Worm (Caenorhabditis elegans): ENCODE results near the gene dpy-7.

dpy-7 gene

ce11 chrX:7583930-7584329, 46.3 kb upstream of the dpy-7 start:
- TF ChIP-seq fos-1 (tag; optimal IDR thresholded peaks at IDR 0.05) (no peak), unc-55 (GFP tag; optimal IDR thresholded peaks at IDR 0.05) (no peak), nhr-11 (tag; optimal IDR thresholded peaks at IDR 0.05) (no peak), nhr-23 (tag; optimal IDR thresholded peaks at IDR 0.05) (no peak), lin-11 (tag; optimal IDR thresholded peaks at IDR 0.05) (no peak), sma-3 (GFP tag; optimal IDR thresholded peaks at IDR 0.05) (peak; percentile 10), sma-9 (GFP tag; optimal IDR thresholded peaks at IDR 0.05) (peak; percentile 19), sma-9 (tag; optimal IDR thresholded peaks at IDR 0.05) (no peak), nhr-129 (tag; optimal IDR thresholded peaks at IDR 0.05) (peak; percentile 9)

ce11 chrX:7582223-7582622, 44.6 kb upstream of the dpy-7 start:
- TF ChIP-seq R02D3.7 (tag; optimal IDR thresholded peaks at IDR 0.05) (no peak), ama-1 (optimal IDR thresholded peaks at IDR 0.05) (no peak), ZK546.5 (tag; optimal IDR thresholded peaks at IDR 0.05) (no peak), ceh-82 (tag; optimal IDR thresholded peaks at IDR 0.05) (no peak), nhr-77 (tag; optimal IDR thresholded peaks at IDR 0.05) (no peak), C34F6.9 (tag; optimal IDR thresholded peaks at IDR 0.05) (no peak), nhr-23 (tag; optimal IDR thresholded peaks at IDR 0.05) (no peak), fos-1 (tag; optimal IDR thresholded peaks at IDR 0.05) (no peak), sma-3 (GFP tag; optimal IDR thresholded peaks at IDR 0.05) (no peak), alr-1 (tag; optimal IDR thresholded peaks at IDR 0.05) (no peak)

DNA sequence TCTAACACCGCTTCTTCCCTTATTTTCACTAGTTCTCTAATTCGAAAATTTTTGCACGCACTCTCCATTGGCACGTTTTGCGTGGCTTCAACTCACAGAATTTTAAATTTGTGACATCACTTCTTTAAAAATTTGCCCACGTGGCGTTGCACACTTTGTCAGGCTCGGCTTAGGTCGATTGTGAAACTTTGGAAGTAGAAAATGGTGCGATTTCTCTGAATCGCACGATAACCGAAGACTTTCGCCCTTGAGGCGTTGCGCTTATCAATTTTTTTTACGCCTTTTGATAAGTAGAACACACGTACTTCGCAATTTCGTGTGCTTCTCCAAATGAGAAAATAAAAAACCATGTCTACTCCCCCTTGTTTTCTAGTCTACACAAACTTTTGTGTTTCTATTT, 40.7 kb upstream of the dpy-7 start:
- TF ChIP-seq sma-9 (GFP tag; optimal IDR thresholded peaks at IDR 0.05) (peak; percentile 61), sma-9 (tag; optimal IDR thresholded peaks at IDR 0.05) (no peak), zag-1 (tag; optimal IDR thresholded peaks at IDR 0.05) (peak; percentile 18), F13H6.1 (tag; optimal IDR thresholded peaks at IDR 0.05) (peak; percentile 4), Y55F3AM.14 (GFP tag; optimal IDR thresholded peaks at IDR 0.05) (no peak), crh-2 (tag; optimal IDR thresholded peaks at IDR 0.05) (peak; percentile 57), dmd-4 (tag; optimal IDR thresholded peaks at IDR 0.05) (no peak), sem-4 (tag; optimal IDR thresholded peaks at IDR 0.05) (no peak), mdl-1 (tag; optimal IDR thresholded peaks at IDR 0.05) (peak; percentile 41 to 63), gmeb-1 (tag; optimal IDR thresholded peaks at IDR 0.05) (peak; percentile 30), fos-1 (tag; optimal IDR thresholded peaks at IDR 0.05) (peak; percentile 35)

DNA sequence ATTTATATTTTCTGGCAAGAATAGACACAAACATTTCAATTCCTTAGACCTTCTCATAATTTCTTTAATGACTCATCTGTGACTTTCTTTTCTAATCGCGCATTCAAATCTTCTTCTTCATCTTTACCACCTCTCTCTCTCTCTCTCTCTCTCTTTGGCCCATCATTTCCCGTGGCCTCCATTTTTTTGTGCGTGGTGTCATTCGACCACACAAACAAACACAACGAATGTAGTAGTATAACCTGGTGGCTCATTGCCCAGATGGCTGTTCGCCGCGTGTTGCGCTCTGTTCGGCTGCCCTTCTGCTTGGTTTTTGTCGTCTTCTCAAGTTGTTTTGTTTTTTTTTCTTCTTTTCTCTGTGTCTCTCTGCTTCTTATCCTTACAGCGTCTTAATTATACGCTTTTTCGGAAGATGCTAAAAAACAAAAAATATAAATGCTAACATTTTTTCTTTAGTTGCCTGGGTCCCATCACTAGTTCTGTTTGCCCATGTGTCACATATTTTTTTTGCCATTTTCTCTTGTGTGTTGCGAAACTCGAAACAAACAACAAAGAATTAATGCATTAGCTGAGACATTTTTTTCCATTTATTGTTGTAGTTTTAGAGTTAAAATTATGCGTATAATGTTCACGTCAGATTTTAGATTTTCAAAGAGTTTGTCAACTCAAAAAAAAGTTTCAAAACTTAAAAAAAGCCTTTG, 40.0 kb upstream of the dpy-7 start:
- TF ChIP-seq zag-1 (tag; optimal IDR thresholded peaks at IDR 0.05): no peak
- peak in 1 of 2 experiments; percentile 2 for TF ChIP-seq lsy-2 (tag; optimal IDR thresholded peaks at IDR 0.05)
- peak; percentile 27 for TF ChIP-seq sem-4 (tag; optimal IDR thresholded peaks at IDR 0.05)
- no peak for TF ChIP-seq nhr-21 (tag; optimal IDR thresholded peaks at IDR 0.05)
- no peak for TF ChIP-seq nhr-237 (tag; optimal IDR thresholded peaks at IDR 0.05)
- no peak for TF ChIP-seq mbf-1 (tag; optimal IDR thresholded peaks at IDR 0.05)
- TF ChIP-seq sma-3 (GFP tag; optimal IDR thresholded peaks at IDR 0.05): peak; percentile 4
- TF ChIP-seq blmp-1 (tag; optimal IDR thresholded peaks at IDR 0.05; ENCODE audit: insufficient read depth): peak; percentile 5
- peak; percentile 14 for TF ChIP-seq nhr-129 (tag; optimal IDR thresholded peaks at IDR 0.05)
- TF ChIP-seq nhr-12 (tag; optimal IDR thresholded peaks at IDR 0.05): no peak
- TF ChIP-seq ceh-16 (tag; optimal IDR thresholded peaks at IDR 0.05): peak; percentile 27
- peak; percentile 36 for TF ChIP-seq fos-1 (tag; optimal IDR thresholded peaks at IDR 0.05)
- TF ChIP-seq nhr-25 (tag; optimal IDR thresholded peaks at IDR 0.05): peak; percentile 50
- TF ChIP-seq R02D3.7 (tag; optimal IDR thresholded peaks at IDR 0.05): no peak
- TF ChIP-seq unc-39 (tag; optimal IDR thresholded peaks at IDR 0.05): no peak

DNA sequence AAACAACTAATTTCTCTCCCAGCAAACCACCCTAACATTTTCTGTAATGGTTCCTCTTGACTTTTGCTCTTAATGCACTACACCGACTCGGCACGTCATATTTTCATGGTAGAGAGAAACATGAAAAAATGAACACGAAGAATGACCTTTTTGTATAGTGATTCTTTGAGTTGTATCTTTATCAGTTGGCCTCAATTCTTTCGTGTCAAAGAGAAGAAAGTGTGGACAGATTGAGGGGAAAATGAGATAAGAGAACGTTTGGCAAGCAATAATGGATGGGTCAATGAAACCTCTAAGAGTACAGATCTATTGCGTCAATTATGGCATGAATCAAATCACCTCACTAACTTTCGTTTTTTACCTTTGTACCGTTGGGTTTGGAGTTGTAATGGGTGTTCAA, 38.3 kb upstream of the dpy-7 start:
- TF ChIP-seq blmp-1 (tag; optimal IDR thresholded peaks at IDR 0.05; ENCODE audit: insufficient read depth) (peak; percentile 69), nhr-129 (tag; optimal IDR thresholded peaks at IDR 0.05) (no peak), ceh-16 (tag; optimal IDR thresholded peaks at IDR 0.05) (no peak), sma-3 (GFP tag; optimal IDR thresholded peaks at IDR 0.05) (peak; percentile 9), sma-9 (GFP tag; optimal IDR thresholded peaks at IDR 0.05) (peak; percentile 71), sma-9 (tag; optimal IDR thresholded peaks at IDR 0.05) (no peak), R02D3.7 (tag; optimal IDR thresholded peaks at IDR 0.05) (no peak), unc-55 (GFP tag; optimal IDR thresholded peaks at IDR 0.05) (no peak), nhr-21 (tag; optimal IDR thresholded peaks at IDR 0.05) (no peak), ceh-82 (tag; optimal IDR thresholded peaks at IDR 0.05) (no peak), nhr-6 (tag; optimal IDR thresholded peaks at IDR 0.05) (no peak), elt-3 (tag; optimal IDR thresholded peaks at IDR 0.05) (no peak), crh-2 (tag; optimal IDR thresholded peaks at IDR 0.05) (peak; percentile 70), fos-1 (tag; optimal IDR thresholded peaks at IDR 0.05) (peak; percentile 88), mdl-1 (tag; optimal IDR thresholded peaks at IDR 0.05) (no peak), F13H6.1 (tag; optimal IDR thresholded peaks at IDR 0.05) (peak; percentile 47), nhr-25 (tag; optimal IDR thresholded peaks at IDR 0.05) (no peak), ZK546.5 (tag; optimal IDR thresholded peaks at IDR 0.05) (no peak), egl-27 (tag; optimal IDR thresholded peaks at IDR 0.05) (peak; percentile 5), mbf-1 (tag; optimal IDR thresholded peaks at IDR 0.05) (no peak), C34F6.9 (tag; optimal IDR thresholded peaks at IDR 0.05) (no peak), ztf-4 (tag; optimal IDR thresholded peaks at IDR 0.05) (no peak), gmeb-1 (tag; optimal IDR thresholded peaks at IDR 0.05) (no peak)

Measured in whole organism, L2 larva.